Fruit fly (Drosophila melanogaster): ENCODE measurements around the gene Dci.

Dci gene

DNA sequence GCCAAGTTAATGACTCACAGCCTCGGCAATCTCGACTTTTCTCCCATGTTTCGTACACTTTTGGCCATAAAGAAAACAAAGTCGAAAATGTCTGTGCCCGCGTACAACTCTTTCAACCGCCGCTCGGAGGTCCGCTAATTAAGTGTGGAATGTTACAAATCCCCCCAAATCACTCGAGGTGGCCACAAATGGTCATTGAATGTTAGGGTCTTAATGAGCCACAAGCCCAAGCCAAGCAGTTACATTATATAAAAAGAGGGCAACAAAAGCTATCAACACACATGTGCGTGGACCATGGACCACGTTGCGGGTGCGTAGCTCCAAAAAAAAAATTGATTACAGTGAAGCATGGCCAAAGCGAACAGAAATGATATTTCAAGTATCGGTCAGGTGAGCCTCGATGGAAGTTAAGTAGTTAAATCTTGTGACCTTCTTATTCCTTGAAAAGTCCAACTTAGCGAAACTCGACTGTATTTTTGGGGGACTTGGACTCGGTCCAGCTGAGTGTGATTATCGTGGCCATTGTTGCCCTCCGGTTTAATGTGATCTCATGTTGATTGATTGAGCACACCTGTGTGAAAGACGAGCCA, 31.8 kb upstream of the Dci start (continued):
- TF ChIP-seq CG8290 (GFP tag; optimal IDR thresholded peaks at IDR 0.05) (peak; percentile 41), CG8290 (tag; optimal IDR thresholded peaks at IDR 0.05) (peak in 1 of 2 experiments; percentile 97), TFAM (GFP tag; optimal IDR thresholded peaks at IDR 0.05) (peak; percentile 58), CG10431 (GFP tag; optimal IDR thresholded peaks at IDR 0.05) (peak; percentile 16), aop (GFP tag; IDR thresholded peaks at IDR 0.05) (peak; percentile 90), dmrt11E (tag; optimal IDR thresholded peaks at IDR 0.05) (peak; percentile 37), mld (GFP tag; IDR thresholded peaks at IDR 0.05; ENCODE audit: partially characterized antibody) (no peak), CG6683 (GFP tag; optimal IDR thresholded peaks at IDR 0.05) (peak; percentile 58), Lpt (GFP tag; optimal IDR thresholded peaks at IDR 0.05) (no peak), CG10147 (GFP tag; optimal IDR thresholded peaks at IDR 0.05) (peak; percentile 69), CG12299 (tag; optimal IDR thresholded peaks at IDR 0.05) (peak; percentile 59), cg (GFP tag; optimal IDR thresholded peaks at IDR 0.05) (no peak), Max (GFP tag; optimal IDR thresholded peaks at IDR 0.05) (peak; percentile 67), CG34422 (GFP tag; IDR thresholded peaks at IDR 0.05) (peak; percentile 97), CG10274 (GFP tag; optimal IDR thresholded peaks at IDR 0.05) (peak; percentile 68), CG4617 (GFP tag; optimal IDR thresholded peaks at IDR 0.05; ENCODE audit: borderline replicate concordance) (peak; percentile 81), grau (tag; optimal IDR thresholded peaks at IDR 0.05) (peak; percentile 96), wdn (GFP tag; IDR thresholded peaks at IDR 0.05) (peak; percentile 81), CG34224 (GFP tag; IDR thresholded peaks at IDR 0.05; ENCODE audit: partially characterized antibody) (no peak), CG12769 (tag; optimal IDR thresholded peaks at IDR 0.05) (peak; percentile 96), CG18262 (tag; optimal IDR thresholded peaks at IDR 0.05) (peak; percentile 79), gt (GFP tag; IDR thresholded peaks at IDR 0.05) (peak; percentile 78), CG6175 (GFP tag; IDR thresholded peaks at IDR 0.05) (peak; percentile 87), CG10462 (GFP tag; optimal IDR thresholded peaks at IDR 0.05) (peak; percentile 75), CG4404 (GFP tag; IDR thresholded peaks at IDR 0.05) (peak; percentile 66), CG14441 (GFP tag; IDR thresholded peaks at IDR 0.05) (peak; percentile 94), Kr (GFP tag; optimal IDR thresholded peaks at IDR 0.05) (no peak), bowl (GFP tag; IDR thresholded peaks at IDR 0.05) (peak; percentile 89), CG7372 (GFP tag; IDR thresholded peaks at IDR 0.05) (peak; percentile 92), oc (tag; optimal IDR thresholded peaks at IDR 0.05) (peak; percentile 94), Abd-B (GFP tag; optimal IDR thresholded peaks at IDR 0.05) (peak; percentile 81), Atf-2 (GFP tag; optimal IDR thresholded peaks at IDR 0.05) (peak; percentile 85), CG1603 (tag; optimal IDR thresholded peaks at IDR 0.05) (peak; percentile 93), sr (GFP tag; IDR thresholded peaks at IDR 0.05) (peak; percentile 85), btn (GFP tag; optimal IDR thresholded peaks at IDR 0.05) (peak; percentile 79), CG16863 (GFP tag; optimal IDR thresholded peaks at IDR 0.05) (peak; percentile 85), CG12104 (GFP tag; optimal IDR thresholded peaks at IDR 0.05) (peak; percentile 74), CG16813 (GFP tag; IDR thresholded peaks at IDR 0.05; ENCODE audit: partially characterized antibody) (no peak), pzg (GFP tag; optimal IDR thresholded peaks at IDR 0.05) (no peak), Asciz (GFP tag; optimal IDR thresholded peaks at IDR 0.05) (peak; percentile 84), C15 (GFP tag; IDR thresholded peaks at IDR 0.05) (peak; percentile 74), pho (GFP tag; optimal IDR thresholded peaks at IDR 0.05) (peak; percentile 81), Dip3 (GFP tag; optimal IDR thresholded peaks at IDR 0.05) (peak; percentile 81), Dek (tag; optimal IDR thresholded peaks at IDR 0.05) (peak; percentile 89), gro (GFP tag; optimal IDR thresholded peaks at IDR 0.05) (peak; percentile 93), Bdp1 (GFP tag; optimal IDR thresholded peaks at IDR 0.05) (peak; percentile 62), unc-4 (GFP tag; IDR thresholded peaks at IDR 0.05; ENCODE audit: partially characterized antibody) (no peak), org-1 (GFP tag; optimal IDR thresholded peaks at IDR 0.05) (peak; percentile 86), Bgb (GFP tag; IDR thresholded peaks at IDR 0.05; ENCODE audit: partially characterized antibody) (no peak), CG15073 (GFP tag; optimal IDR thresholded peaks at IDR 0.05) (peak; percentile 20)

Measured in whole organism, embryonic.